Worm (Caenorhabditis elegans) whole organism, L1 larva: Measurements from ENCODE around the gene C04F5.9.

Experiments
- C16A3.4 ChIP-seq: fragments of 150-350 bp; optimal IDR thresholded peaks from 2 replicates; lab custom pipeline; 2014; ENCODE audit warnings: missing biosample characterization, missing genetic modification characterization
- Y116A8C.19 ChIP-seq: sonication (generic microtip); optimal IDR thresholded peaks from 2 replicates; lab custom pipeline; 2016; ENCODE audit warnings: missing compliant biosample characterization, missing genetic modification characterization, borderline replicate concordance
- alr-1 ChIP-seq: fragments of 200-800 bp; sonication (Bioruptor generic); optimal IDR thresholded peaks from 2 replicates; lab custom pipeline; 2018; ENCODE audit warnings: borderline replicate concordance, mild to moderate bottlenecking, missing genetic modification characterization, missing compliant biosample characterization
- aly-2 ChIP-seq: fragments of 150-350 bp; optimal IDR thresholded peaks from 2 replicates; lab custom pipeline; 2014; ENCODE audit warnings: missing biosample characterization, missing genetic modification characterization
- blmp-1 ChIP-seq: fragments of 150-350 bp; optimal IDR thresholded peaks from 2 replicates; lab custom pipeline; 2014; ENCODE audit warnings: missing biosample characterization, missing genetic modification characterization
- ceh-82 ChIP-seq, 3 experiments: fragments of 150-350 bp in 1 of 3; sonication (generic microtip) in 2 of 3; optimal IDR thresholded peaks; 2 replicates each; lab custom pipeline; 2014 to 2017; ENCODE audit warnings: missing biosample characterization in 3 of 3, missing genetic modification characterization in 3 of 3
- ceh-88 ChIP-seq: fragments of 200-800 bp; sonication (Bioruptor generic); IDR thresholded peaks from 2 replicates; pipeline ENCODE4 v1.3.6; 2022; ENCODE audit warnings: missing genetic modification characterization, missing compliant biosample characterization
- dpl-1 ChIP-seq, 3 experiments: fragments of 150-350 bp in 2 of 3; sonication (generic microtip) in 1 of 3; optimal IDR thresholded peaks; 2 replicates each; lab custom pipeline; 2014 to 2017; ENCODE audit warnings: missing biosample characterization in 3 of 3, missing genetic modification characterization in 3 of 3, missing genetic modification reagents in 3 of 3
- efl-1 ChIP-seq, 4 experiments: fragments of 150-350 bp; optimal IDR thresholded peaks in 3 of 4; peaks in 1 of 4; 1 replicate in 1 of 4; 2 replicates in 3 of 4; lab custom pipeline; 2014; ENCODE audit warnings: missing biosample characterization in 2 of 4, missing genetic modification characterization in 2 of 4, missing genetic modification reagents in 2 of 4
- egl-13 ChIP-seq: sonication (generic microtip); optimal IDR thresholded peaks from 2 replicates; lab custom pipeline; 2016; ENCODE audit warnings: missing genotype, missing genetic modification reagents, missing genetic modification characterization, missing compliant biosample characterization
- elt-2 ChIP-seq: sonication (generic microtip); optimal IDR thresholded peaks from 2 replicates; lab custom pipeline; 2016; ENCODE audit warnings: missing genetic modification characterization, mild to moderate bottlenecking, inconsistent platforms, missing compliant biosample characterization, missing genetic modification reagents
- elt-3 ChIP-seq, 6 experiments: fragments of 150-350 bp in 1 of 6; sonication (generic microtip); optimal IDR thresholded peaks; 2 replicates each; lab custom pipeline; 2017 to 2018; ENCODE audit warnings: missing biosample characterization in 6 of 6, missing genetic modification characterization in 6 of 6, inconsistent platforms in 1 of 6
- ets-5 ChIP-seq: fragments of 200-800 bp; sonication (Bioruptor generic); IDR thresholded peaks from 2 replicates; pipeline ENCODE4 v1.3.6; 2022; ENCODE audit warnings: missing genetic modification characterization, missing compliant biosample characterization
- fkh-10 ChIP-seq: sonication (generic microtip); optimal IDR thresholded peaks from 2 replicates; lab custom pipeline; 2017; ENCODE audit warnings: missing biosample characterization, missing genetic modification reagents, missing genetic modification characterization
- fkh-8 ChIP-seq: sonication (generic microtip); optimal IDR thresholded peaks from 2 replicates; lab custom pipeline; 2016; ENCODE audit warnings: mild to moderate bottlenecking, missing genetic modification characterization, missing compliant biosample characterization
- fos-1 ChIP-seq: fragments of 150-350 bp; optimal IDR thresholded peaks from 2 replicates; lab custom pipeline; 2014; ENCODE audit warnings: missing biosample characterization, missing genetic modification characterization
- isw-1 ChIP-seq: fragments of 200-800 bp; sonication (Bioruptor generic); IDR thresholded peaks from 2 replicates; pipeline ENCODE4 v1.3.6; 2022; ENCODE audit warnings: missing genetic modification characterization, missing compliant biosample characterization
- lin-13 ChIP-seq: fragments of 150-350 bp; optimal IDR thresholded peaks from 2 replicates; lab custom pipeline; 2014; ENCODE audit warnings: missing biosample characterization, missing genetic modification reagents, missing genetic modification characterization
- lin-14 ChIP-seq: fragments of 200-800 bp; sonication (Bioruptor generic); optimal IDR thresholded peaks from 2 replicates; lab custom pipeline; 2018; ENCODE audit warnings: mild to moderate bottlenecking, missing genetic modification characterization, moderate library complexity, missing compliant biosample characterization
- lin-35 ChIP-seq, 2 experiments: fragments of 150-350 bp; optimal IDR thresholded peaks; 2 replicates each; lab custom pipeline; 2014; ENCODE audit warnings: missing biosample characterization in 2 of 2, missing genetic modification characterization in 2 of 2, missing genetic modification reagents in 2 of 2
- lin-39 ChIP-seq: fragments of 150-350 bp; optimal IDR thresholded peaks from 2 replicates; lab custom pipeline; 2014; ENCODE audit warnings: missing biosample characterization, missing genetic modification reagents, missing genetic modification characterization
- mdl-1 ChIP-seq, 2 experiments: fragments of 150-350 bp; optimal IDR thresholded peaks; 2 replicates each; lab custom pipeline; 2014 to 2017; ENCODE audit warnings: missing biosample characterization in 2 of 2, missing genetic modification characterization in 2 of 2, inconsistent platforms in 1 of 2
- nhr-11 ChIP-seq: fragments of 150-350 bp; optimal IDR thresholded peaks from 2 replicates; lab custom pipeline; 2014; ENCODE audit warnings: missing biosample characterization, missing genetic modification characterization
- nhr-12 ChIP-seq: sonication (generic microtip); optimal IDR thresholded peaks from 2 replicates; lab custom pipeline; 2017; ENCODE audit warnings: missing biosample characterization, missing genetic modification characterization
- nhr-237 ChIP-seq: fragments of 150-350 bp; optimal IDR thresholded peaks from 2 replicates; lab custom pipeline; 2014; ENCODE audit warnings: missing biosample characterization, missing genetic modification characterization
- nhr-28 ChIP-seq: fragments of 150-350 bp; optimal IDR thresholded peaks from 2 replicates; lab custom pipeline; 2014; ENCODE audit warnings: missing biosample characterization, missing genetic modification characterization
- nhr-47 ChIP-seq: sonication (generic microtip); optimal IDR thresholded peaks from 2 replicates; lab custom pipeline; 2016; ENCODE audit warnings: mild to moderate bottlenecking, missing genetic modification characterization, moderate library complexity, missing compliant biosample characterization
- nhr-71 ChIP-seq: sonication (generic microtip); optimal IDR thresholded peaks from 2 replicates; lab custom pipeline; 2016; ENCODE audit warnings: mild to moderate bottlenecking, missing genetic modification characterization, moderate library complexity, missing compliant biosample characterization
- nhr-84 ChIP-seq: sonication (generic microtip); optimal IDR thresholded peaks from 2 replicates; lab custom pipeline; 2017; ENCODE audit warnings: missing biosample characterization, missing genetic modification characterization
- nhr-90 ChIP-seq: sonication (generic microtip); optimal IDR thresholded peaks from 2 replicates; lab custom pipeline; 2016; ENCODE audit warnings: mild to moderate bottlenecking, missing genetic modification characterization, missing compliant biosample characterization; ENCODE audit not compliant: poor library complexity
- pag-3 ChIP-seq: sonication (generic microtip); optimal IDR thresholded peaks from 2 replicates; lab custom pipeline; 2017; ENCODE audit warnings: missing genetic modification characterization, mild to moderate bottlenecking, missing compliant biosample characterization, antibody characterized with exemption, borderline replicate concordance; ENCODE audit not compliant: insufficient read depth
- pax-3 ChIP-seq: fragments of 200-800 bp; sonication (Bioruptor generic); optimal IDR thresholded peaks from 2 replicates; lab custom pipeline; 2018; ENCODE audit warnings: mild to moderate bottlenecking, missing genetic modification characterization, moderate library complexity, missing compliant biosample characterization
- rnt-1 ChIP-seq: sonication (generic microtip); optimal IDR thresholded peaks from 2 replicates; lab custom pipeline; 2016; ENCODE audit warnings: mild to moderate bottlenecking, missing genetic modification characterization, moderate library complexity, missing compliant biosample characterization
- sox-4 ChIP-seq: sonication (generic microtip); optimal IDR thresholded peaks from 2 replicates; lab custom pipeline; 2016; ENCODE audit warnings: missing genetic modification characterization, missing compliant biosample characterization
- swsn-7 ChIP-seq: sonication (generic microtip); optimal IDR thresholded peaks from 2 replicates; lab custom pipeline; 2016; ENCODE audit warnings: missing genetic modification characterization, missing compliant biosample characterization
- unc-130 ChIP-seq: fragments of 150-350 bp; optimal IDR thresholded peaks from 2 replicates; lab custom pipeline; 2017; ENCODE audit warnings: missing biosample characterization, missing genetic modification characterization, inconsistent platforms
- ztf-11 ChIP-seq, 2 experiments: sonication (generic microtip); optimal IDR thresholded peaks; 2 replicates each; lab custom pipeline; 2016 to 2017; ENCODE audit warnings: missing genetic modification characterization in 2 of 2, missing biosample characterization in 1 of 2, missing compliant biosample characterization in 1 of 2

C04F5.9 gene

ce11 chrV:5107816-5108215 lies 11.2 kb downstream of the C04F5.9 start, which contains the start of gene srab-3:
srab-3 (minus strand) TSS chrV:5107916.
- no peak for TF ChIP-seq fkh-10 (GFP tag; lab: Kevin White, UChicago)
- TF ChIP-seq fkh-8 (tag; lab: Kevin White, UChicago) = peak; percentile 28

- TF ChIP-seq isw-1 (GFP tag; lab: Robert Waterston, UW) (no peak), nhr-12 (no peak)
Measured at ce11 chrV:5104934-5105333, 14.1 kb downstream of the C04F5.9 start, which contains the start of gene srab-2. srab-2 (minus strand) TSS chrV:5105034.

DNA sequence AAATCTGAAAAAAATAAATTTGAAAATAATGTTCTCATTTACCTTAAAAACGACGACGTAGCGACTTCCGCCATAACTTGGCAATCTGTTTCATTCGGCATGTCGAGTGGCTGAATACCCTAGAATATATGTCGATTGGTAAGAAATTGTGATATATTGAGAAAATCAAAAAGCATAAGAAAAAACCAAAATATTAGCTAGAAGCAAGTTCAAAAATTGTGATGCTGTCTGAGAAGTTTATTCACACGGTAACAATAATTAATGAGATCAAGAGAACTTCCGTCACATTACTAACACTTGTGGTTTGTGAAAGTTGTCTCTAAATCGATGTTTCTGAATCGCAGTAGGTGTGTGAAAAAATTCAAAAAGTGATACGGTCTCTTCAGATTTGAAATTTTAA lies 17.0 kb downstream of the C04F5.9 start, which contains the start of gene srab-1:
TSS of gene srab-1 (minus strand) at position 101 of the 400 bp plus-strand sequence.
- TF ChIP-seq ceh-88 (GFP tag; lab: Robert Waterston, UW) = no peak
- no peak for TF ChIP-seq nhr-11 (tag; lab: Kevin White, UChicago)
- no peak for TF ChIP-seq unc-130
- no peak for TF ChIP-seq nhr-47 (tag; lab: Kevin White, UChicago)
- TF ChIP-seq nhr-237 = no peak
- no peak for TF ChIP-seq fos-1 (tag; lab: Kevin White, UChicago)
- no peak for TF ChIP-seq efl-1 (optimal IDR thresholded peaks at IDR 0.05; lab: Kevin White, UChicago)
- TF ChIP-seq efl-1 (GFP tag; optimal IDR thresholded peaks at IDR 0.05 in 1 of 2; lab: Kevin White, UChicago) = no peak
- TF ChIP-seq Y116A8C.19 (tag; lab: Kevin White, UChicago) = no peak
- TF ChIP-seq nhr-28 (tag; lab: Kevin White, UChicago) = no peak
- no peak for TF ChIP-seq sox-4 (tag; lab: Kevin White, UChicago)
- TF ChIP-seq elt-3 (tag; optimal IDR thresholded peaks at IDR 0.05; lab: Kevin White, UChicago) = no peak
- no peak for TF ChIP-seq alr-1 (tag; lab: Kevin White, UChicago)
- no peak for TF ChIP-seq pax-3 (tag; lab: Kevin White, UChicago)
- TF ChIP-seq nhr-84 (tag; lab: Kevin White, UChicago) = no peak
- TF ChIP-seq blmp-1 (tag; lab: Kevin White, UChicago) = no peak
- TF ChIP-seq aly-2 (tag; lab: Kevin White, UChicago) = no peak
- TF ChIP-seq egl-13 (tag; lab: Kevin White, UChicago) = no peak

DNA sequence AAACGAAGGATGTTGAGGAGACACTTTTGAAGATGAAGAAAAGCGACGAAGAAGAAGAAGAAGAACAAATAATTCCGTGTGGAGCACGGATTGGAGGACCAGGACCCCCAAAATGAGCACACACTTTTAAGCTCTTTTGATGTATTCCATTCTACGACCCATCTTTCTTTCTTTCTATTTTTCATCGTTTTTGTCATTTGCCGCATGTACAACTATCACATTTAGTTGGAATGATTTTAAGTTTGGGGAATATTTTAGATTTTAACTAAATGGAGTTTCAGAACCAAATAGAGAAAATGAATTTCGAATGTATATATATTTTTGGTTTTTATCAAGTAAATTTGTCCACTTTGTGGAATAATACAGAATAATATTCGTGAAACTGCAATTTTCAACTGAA lies 20.1 kb downstream of the C04F5.9 start, which contains the start of gene unc-46:
TSS of gene unc-46 (minus strand) at position 101 of the 400 bp plus-strand sequence.
- no peak for TF ChIP-seq efl-1 (optimal IDR thresholded peaks at IDR 0.05; lab: Kevin White, UChicago)
- TF ChIP-seq efl-1 (GFP tag; optimal IDR thresholded peaks at IDR 0.05 in 1 of 2; lab: Kevin White, UChicago) = peak in 1 of 2 experiments; percentile 72
- no peak for TF ChIP-seq lin-14 (GFP tag; lab: Kevin White, UChicago)
- no peak for TF ChIP-seq lin-39

DNA sequence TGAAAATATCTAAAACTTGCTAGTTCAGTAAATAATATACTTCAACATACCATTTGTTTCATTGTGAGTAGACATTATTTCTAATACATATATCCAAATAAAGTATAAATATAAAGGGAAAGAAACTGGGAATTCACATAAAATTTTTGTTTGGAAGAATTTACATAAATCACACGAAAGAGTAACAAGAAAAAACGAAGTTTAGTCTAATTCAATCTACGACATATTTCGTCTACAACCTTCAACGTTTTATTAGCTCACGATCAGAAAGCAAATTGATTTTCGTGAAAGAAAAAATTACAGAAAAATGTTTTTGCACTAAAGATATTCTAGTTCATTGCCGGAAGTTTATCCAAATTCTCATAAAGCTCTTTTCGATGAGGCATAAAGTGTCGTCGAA lies 22.0 kb downstream of the C04F5.9 start, which contains the start of gene C04F5.2:
TSS of gene C04F5.2 (minus strand) at position 101 of the 400 bp plus-strand sequence.
- no peak for TF ChIP-seq C16A3.4
- no peak for TF ChIP-seq ztf-11 (tag; optimal IDR thresholded peaks at IDR 0.05; lab: Kevin White, UChicago)
- TF ChIP-seq pag-3 (tag; lab: Kevin White, UChicago) = no peak
- no peak for TF ChIP-seq nhr-71 (tag; lab: Kevin White, UChicago)
- TF ChIP-seq ceh-82 (tag; optimal IDR thresholded peaks at IDR 0.05; lab: Kevin White, UChicago) = no peak
- TF ChIP-seq rnt-1 = no peak
- TF ChIP-seq ets-5 (GFP tag; lab: Robert Waterston, UW) = no peak
- TF ChIP-seq nhr-237 = no peak
- no peak for TF ChIP-seq nhr-28 (tag; lab: Kevin White, UChicago)
- no peak for TF ChIP-seq swsn-7 (tag; lab: Kevin White, UChicago)
- TF ChIP-seq lin-13 (GFP tag; lab: Kevin White, UChicago) = no peak
- TF ChIP-seq ceh-88 (GFP tag; lab: Robert Waterston, UW) = no peak
- TF ChIP-seq nhr-84 (tag; lab: Kevin White, UChicago) = no peak
- no peak for TF ChIP-seq mdl-1 (tag; optimal IDR thresholded peaks at IDR 0.05; lab: Kevin White, UChicago)
- no peak for TF ChIP-seq elt-2 (tag; lab: Kevin White, UChicago)
- no peak for TF ChIP-seq dpl-1 (GFP tag; optimal IDR thresholded peaks at IDR 0.05; lab: Kevin White, UChicago)
- TF ChIP-seq lin-35 (GFP tag; optimal IDR thresholded peaks at IDR 0.05; lab: Kevin White, UChicago) = no peak
- no peak for TF ChIP-seq nhr-90
